Worm (Caenorhabditis elegans) whole organism, young adult: ENCODE measurements around the gene dhs-20.

Experiments used
- B0035.1 ChIP-seq: sonication (generic microtip); optimal IDR thresholded peaks from 2 replicates; lab custom pipeline; 2016; ENCODE audit warnings: missing genetic modification characterization, mild to moderate bottlenecking, missing compliant biosample characterization, missing genotype, missing genetic modification reagents
- F49E8.2 ChIP-seq: sonication (generic microtip); optimal IDR thresholded peaks from 3 replicates; lab custom pipeline; 2017; ENCODE audit warnings: missing genetic modification characterization, mild to moderate bottlenecking, missing compliant biosample characterization, antibody characterized with exemption, moderate library complexity; ENCODE audit not compliant: insufficient read depth
- mcd-1 ChIP-seq: fragments of 200-800 bp; sonication (Bioruptor generic); IDR thresholded peaks from 2 replicates; pipeline ENCODE4 v1.3.6; 2022; ENCODE audit warnings: missing genetic modification reagents, missing genetic modification characterization, missing compliant biosample characterization
- snpc-4 ChIP-seq, 5 experiments: fragments of 150-350 bp in 1 of 5; sonication (generic microtip) in 4 of 5; optimal IDR thresholded peaks; 2 replicates each; lab custom pipeline; 2014 to 2018; ENCODE audit warnings: missing genetic modification characterization in 5 of 5, missing biosample characterization in 3 of 5, antibody characterized with exemption in 2 of 5, mild to moderate bottlenecking in 2 of 5, missing compliant biosample characterization in 2 of 5, missing genotype in 2 of 5, moderate library complexity in 2 of 5, missing genetic modification reagents in 1 of 5
- unc-62 ChIP-seq: fragments of 150-350 bp; optimal IDR thresholded peaks from 2 replicates; lab custom pipeline; 2014; ENCODE audit warnings: missing biosample characterization, missing genetic modification reagents, missing genetic modification characterization

ce11 chrV:11572803-11573490 lies 31.4 kb downstream of the dhs-20 start, which contains the start of the genes H12C20.7 and nhr-68:
- TF ChIP-seq unc-62 (GFP tag; lab: Kevin White, UChicago) (peak; percentile 3), snpc-4 (GFP tag; optimal IDR thresholded peaks at IDR 0.05; lab: Kevin White, UChicago) (no peak), snpc-4 (tag; optimal IDR thresholded peaks at IDR 0.05; lab: Kevin White, UChicago) (peak in 2 of 4 experiments; percentile 63 to 69), B0035.1 (peak; percentile 29), F49E8.2 (tag; lab: Kevin White, UChicago) (no peak), mcd-1 (GFP tag; lab: Robert Waterston, UW) (0 out of 2 replicates have a peak, but pooled peaks have one; percentile 21)
